Fruit fly (Drosophila melanogaster) whole organism: ENCODE measurements around the gene CG32087.

Source experiments
- CG8478 ChIP-seq: fragments of >200 bp; optimal IDR thresholded peaks from 2 replicates; lab custom pipeline; 2018; ENCODE audit warnings: inconsistent platforms
- Dll ChIP-seq: fragments of >200 bp; optimal IDR thresholded peaks from 2 replicates; lab custom pipeline; 2017
- EcR ChIP-seq, 2 experiments: fragments of >200 bp; optimal IDR thresholded peaks; 2 replicates each; lab custom pipeline; 2017; ENCODE audit warnings: missing biosample characterization in 2 of 2, missing genetic modification characterization in 2 of 2, missing genetic modification reagents in 2 of 2

dm6 chr3L:11772608-11773017 is 40.7 kb downstream of the CG32087 start:
- no peak for TF ChIP-seq Dll (lab: Kevin White, UChicago)
- TF ChIP-seq CG8478 (lab: Kevin White, UChicago), result no peak
- TF ChIP-seq EcR (GFP tag; optimal IDR thresholded peaks at IDR 0.05; lab: Kevin White, UChicago), result no peak
